Worm (Caenorhabditis elegans) whole organism, L1 larva: Measurements from ENCODE around the gene F58E6.8.

Source experiments
- C04F5.9 ChIP-seq: sonication (generic microtip); optimal IDR thresholded peaks from 2 replicates; lab custom pipeline; 2016; ENCODE audit warnings: missing genetic modification characterization, missing compliant biosample characterization
- C16A3.4 ChIP-seq: fragments of 150-350 bp; optimal IDR thresholded peaks from 2 replicates; lab custom pipeline; 2014; ENCODE audit warnings: missing biosample characterization, missing genetic modification characterization
- C34B4.2 ChIP-seq: sonication (generic microtip); optimal IDR thresholded peaks from 2 replicates; lab custom pipeline; 2017; ENCODE audit warnings: mild to moderate bottlenecking, missing genetic modification characterization, missing compliant biosample characterization
- Y116A8C.19 ChIP-seq: sonication (generic microtip); optimal IDR thresholded peaks from 2 replicates; lab custom pipeline; 2016; ENCODE audit warnings: missing compliant biosample characterization, missing genetic modification characterization, borderline replicate concordance
- blmp-1 ChIP-seq: fragments of 150-350 bp; optimal IDR thresholded peaks from 2 replicates; lab custom pipeline; 2014; ENCODE audit warnings: missing biosample characterization, missing genetic modification characterization
- ceh-63 ChIP-seq: fragments of 200-800 bp; sonication (Bioruptor generic); optimal IDR thresholded peaks from 2 replicates; lab custom pipeline; 2018; ENCODE audit warnings: mild to moderate bottlenecking, missing genetic modification characterization, missing compliant biosample characterization
- ceh-8 ChIP-seq: fragments of 200-800 bp; sonication (Bioruptor generic); optimal IDR thresholded peaks from 2 replicates; lab custom pipeline; 2018; ENCODE audit warnings: mild to moderate bottlenecking, missing genetic modification characterization, moderate library complexity, missing compliant biosample characterization
- ceh-88 ChIP-seq: fragments of 200-800 bp; sonication (Bioruptor generic); IDR thresholded peaks from 2 replicates; pipeline ENCODE4 v1.3.6; 2022; ENCODE audit warnings: missing genetic modification characterization, missing compliant biosample characterization
- ces-1 ChIP-seq: fragments of 150-350 bp; optimal IDR thresholded peaks from 2 replicates; lab custom pipeline; 2014; ENCODE audit warnings: missing biosample characterization, missing genetic modification reagents, missing genetic modification characterization
- dsc-1 ChIP-seq: sonication (generic microtip); optimal IDR thresholded peaks from 2 replicates; lab custom pipeline; 2016; ENCODE audit warnings: mild to moderate bottlenecking, missing genetic modification characterization, missing compliant biosample characterization
- efl-1 ChIP-seq, 4 experiments: fragments of 150-350 bp; optimal IDR thresholded peaks in 3 of 4; peaks in 1 of 4; 1 replicate in 1 of 4; 2 replicates in 3 of 4; lab custom pipeline; 2014; ENCODE audit warnings: missing biosample characterization in 2 of 4, missing genetic modification characterization in 2 of 4, missing genetic modification reagents in 2 of 4
- elt-2 ChIP-seq: sonication (generic microtip); optimal IDR thresholded peaks from 2 replicates; lab custom pipeline; 2016; ENCODE audit warnings: missing genetic modification characterization, mild to moderate bottlenecking, inconsistent platforms, missing compliant biosample characterization, missing genetic modification reagents
- elt-3 ChIP-seq, 6 experiments: fragments of 150-350 bp in 1 of 6; sonication (generic microtip); optimal IDR thresholded peaks; 2 replicates each; lab custom pipeline; 2017 to 2018; ENCODE audit warnings: missing biosample characterization in 6 of 6, missing genetic modification characterization in 6 of 6, inconsistent platforms in 1 of 6
- fkh-10 ChIP-seq: sonication (generic microtip); optimal IDR thresholded peaks from 2 replicates; lab custom pipeline; 2017; ENCODE audit warnings: missing biosample characterization, missing genetic modification reagents, missing genetic modification characterization
- fos-1 ChIP-seq: fragments of 150-350 bp; optimal IDR thresholded peaks from 2 replicates; lab custom pipeline; 2014; ENCODE audit warnings: missing biosample characterization, missing genetic modification characterization
- hpl-2 ChIP-seq: fragments of 150-350 bp; optimal IDR thresholded peaks from 2 replicates; lab custom pipeline; 2014; ENCODE audit warnings: missing biosample characterization, missing genetic modification reagents, missing genetic modification characterization
- isw-1 ChIP-seq: fragments of 200-800 bp; sonication (Bioruptor generic); IDR thresholded peaks from 2 replicates; pipeline ENCODE4 v1.3.6; 2022; ENCODE audit warnings: missing genetic modification characterization, missing compliant biosample characterization
- jun-1 ChIP-seq: fragments of 150-350 bp; optimal IDR thresholded peaks from 2 replicates; lab custom pipeline; 2014; ENCODE audit warnings: missing biosample characterization, missing genetic modification reagents, missing genetic modification characterization
- lin-13 ChIP-seq: fragments of 150-350 bp; optimal IDR thresholded peaks from 2 replicates; lab custom pipeline; 2014; ENCODE audit warnings: missing biosample characterization, missing genetic modification reagents, missing genetic modification characterization
- lin-39 ChIP-seq: fragments of 150-350 bp; optimal IDR thresholded peaks from 2 replicates; lab custom pipeline; 2014; ENCODE audit warnings: missing biosample characterization, missing genetic modification reagents, missing genetic modification characterization
- lsy-2 ChIP-seq, 2 experiments: fragments of 150-350 bp; optimal IDR thresholded peaks; 2 replicates each; lab custom pipeline; 2014; ENCODE audit warnings: missing biosample characterization in 2 of 2, missing genetic modification characterization in 2 of 2
- nhr-237 ChIP-seq: fragments of 150-350 bp; optimal IDR thresholded peaks from 2 replicates; lab custom pipeline; 2014; ENCODE audit warnings: missing biosample characterization, missing genetic modification characterization
- nhr-28 ChIP-seq: fragments of 150-350 bp; optimal IDR thresholded peaks from 2 replicates; lab custom pipeline; 2014; ENCODE audit warnings: missing biosample characterization, missing genetic modification characterization
- nhr-90 ChIP-seq: sonication (generic microtip); optimal IDR thresholded peaks from 2 replicates; lab custom pipeline; 2016; ENCODE audit warnings: mild to moderate bottlenecking, missing genetic modification characterization, missing compliant biosample characterization; ENCODE audit not compliant: poor library complexity
- pag-3 ChIP-seq: sonication (generic microtip); optimal IDR thresholded peaks from 2 replicates; lab custom pipeline; 2017; ENCODE audit warnings: missing genetic modification characterization, mild to moderate bottlenecking, missing compliant biosample characterization, antibody characterized with exemption, borderline replicate concordance; ENCODE audit not compliant: insufficient read depth
- pqm-1 ChIP-seq: sonication (generic microtip); optimal IDR thresholded peaks from 3 replicates; lab custom pipeline; 2017; ENCODE audit warnings: missing biosample characterization, missing genetic modification characterization
- rnt-1 ChIP-seq: sonication (generic microtip); optimal IDR thresholded peaks from 2 replicates; lab custom pipeline; 2016; ENCODE audit warnings: mild to moderate bottlenecking, missing genetic modification characterization, moderate library complexity, missing compliant biosample characterization
- snpc-4 ChIP-seq: fragments of 150-350 bp; optimal IDR thresholded peaks from 2 replicates; lab custom pipeline; 2014; ENCODE audit warnings: missing biosample characterization, missing genetic modification characterization
- snu-23 ChIP-seq: sonication (generic microtip); optimal IDR thresholded peaks from 2 replicates; lab custom pipeline; 2016; ENCODE audit warnings: missing genetic modification characterization, missing compliant biosample characterization
- sup-37 ChIP-seq: fragments of 200-800 bp; sonication (Bioruptor generic); optimal IDR thresholded peaks from 2 replicates; lab custom pipeline; 2018; ENCODE audit warnings: mild to moderate bottlenecking, missing genetic modification characterization, missing compliant biosample characterization
- unc-30 ChIP-seq: sonication (generic microtip); optimal IDR thresholded peaks from 2 replicates; lab custom pipeline; 2017; ENCODE audit warnings: missing biosample characterization, missing genetic modification characterization
- unc-98 ChIP-seq: fragments of 200-800 bp; sonication (Bioruptor generic); IDR thresholded peaks from 2 replicates; pipeline ENCODE4 v1.3.6; 2022; ENCODE audit warnings: missing genetic modification characterization, missing compliant biosample characterization
- vab-15 ChIP-seq: sonication (generic microtip); optimal IDR thresholded peaks from 2 replicates; lab custom pipeline; 2017; ENCODE audit warnings: missing genotype, mild to moderate bottlenecking, missing genetic modification characterization, missing compliant biosample characterization
- zag-1 ChIP-seq: fragments of 150-350 bp; optimal IDR thresholded peaks from 2 replicates; lab custom pipeline; 2014; ENCODE audit warnings: missing biosample characterization, missing genetic modification characterization
- zip-4 ChIP-seq: fragments of 200-800 bp; sonication (Bioruptor generic); optimal IDR thresholded peaks from 2 replicates; lab custom pipeline; 2018; ENCODE audit warnings: mild to moderate bottlenecking, missing genetic modification characterization, moderate library complexity, missing compliant biosample characterization
- ztf-11 ChIP-seq, 2 experiments: sonication (generic microtip); optimal IDR thresholded peaks; 2 replicates each; lab custom pipeline; 2016 to 2017; ENCODE audit warnings: missing genetic modification characterization in 2 of 2, missing biosample characterization in 1 of 2, missing compliant biosample characterization in 1 of 2
- ztf-4 ChIP-seq: fragments of 150-350 bp; optimal IDR thresholded peaks from 2 replicates; lab custom pipeline; 2014; ENCODE audit warnings: missing biosample characterization, missing genetic modification characterization

The F58E6.8 gene

ce11 chrV:9756242-9756641, 617 bp upstream of the F58E6.8 start, which contains the start of gene hrg-3:
Gene hrg-3, plus strand, starts transcription at chrV:9756468.
- no peak for TF ChIP-seq unc-98 (GFP tag; lab: Robert Waterston, UW)
- TF ChIP-seq elt-2 (tag; lab: Kevin White, UChicago) = peak; percentile 87
- peak; percentile 2 for TF ChIP-seq pqm-1 (tag; lab: Kevin White, UChicago)
- TF ChIP-seq, all 84 proteins: peak for 2

- TF ChIP-seq ceh-63 (GFP tag; lab: Kevin White, UChicago) (no peak), snpc-4 (tag; lab: Kevin White, UChicago) (no peak), jun-1 (tag; lab: Kevin White, UChicago) (no peak), isw-1 (GFP tag; lab: Robert Waterston, UW) (no peak), C16A3.4 (no peak), ceh-88 (GFP tag; lab: Robert Waterston, UW) (no peak), ces-1 (no peak), ztf-4 (tag; lab: Kevin White, UChicago) (no peak), nhr-237 (tag; lab: Kevin White, UChicago) (no peak), sup-37 (GFP tag; lab: Kevin White, UChicago) (no peak), fos-1 (no peak), dsc-1 (tag; lab: Kevin White, UChicago) (no peak), hpl-2 (GFP tag; lab: Kevin White, UChicago) (no peak), pag-3 (tag; lab: Kevin White, UChicago) (no peak), zip-4 (GFP tag; lab: Kevin White, UChicago) (no peak)
Measured at ce11 chrV:9754459-9754858, 1.2 kb downstream of the F58E6.8 start, which contains the start of gene F58E6.5. Gene F58E6.5, minus strand, starts transcription at chrV:9754559.

ce11 chrV:9753554-9753953, 2.1 kb downstream of the F58E6.8 start:
- TF ChIP-seq ceh-88 (GFP tag; lab: Robert Waterston, UW) = no peak
- no peak for TF ChIP-seq efl-1 (optimal IDR thresholded peaks at IDR 0.05; lab: Kevin White, UChicago)
- TF ChIP-seq efl-1 (GFP tag; optimal IDR thresholded peaks at IDR 0.05 in 1 of 2; lab: Kevin White, UChicago) = peak in 1 of 2 experiments; percentile 84
- TF ChIP-seq nhr-28 (tag; lab: Kevin White, UChicago) = no peak
- no peak for TF ChIP-seq lin-13 (GFP tag; lab: Kevin White, UChicago)
- TF ChIP-seq zag-1 (tag; lab: Kevin White, UChicago) = no peak
- no peak for TF ChIP-seq C04F5.9 (tag; lab: Kevin White, UChicago)

ce11 chrV:9752918-9753317, 2.7 kb downstream of the F58E6.8 start, which contains the start of gene F58E6.6:
Gene F58E6.6, minus strand, starts transcription at chrV:9753018.
- TF ChIP-seq Y116A8C.19 (tag; lab: Kevin White, UChicago) (no peak), snu-23 (GFP tag; lab: Kevin White, UChicago) (no peak), ztf-4 (tag; lab: Kevin White, UChicago) (no peak), ztf-11 (tag; optimal IDR thresholded peaks at IDR 0.05; lab: Kevin White, UChicago) (no peak), elt-2 (tag; lab: Kevin White, UChicago) (no peak), isw-1 (GFP tag; lab: Robert Waterston, UW) (no peak), hpl-2 (GFP tag; lab: Kevin White, UChicago) (no peak), unc-30 (tag; lab: Kevin White, UChicago) (no peak), efl-1 (optimal IDR thresholded peaks at IDR 0.05; lab: Kevin White, UChicago) (no peak), efl-1 (GFP tag; optimal IDR thresholded peaks at IDR 0.05 in 1 of 2; lab: Kevin White, UChicago) (no peak)

- TF ChIP-seq C04F5.9 (tag; lab: Kevin White, UChicago) = no peak
- no peak for TF ChIP-seq blmp-1 (tag; lab: Kevin White, UChicago)
- TF ChIP-seq rnt-1 (tag; lab: Kevin White, UChicago) = no peak
- no peak for TF ChIP-seq fkh-10 (GFP tag; lab: Kevin White, UChicago)
- TF ChIP-seq nhr-90 = no peak
- TF ChIP-seq elt-3 (tag; optimal IDR thresholded peaks at IDR 0.05; lab: Kevin White, UChicago) = no peak
- TF ChIP-seq vab-15 (tag; lab: Kevin White, UChicago) = no peak
- TF ChIP-seq efl-1 (optimal IDR thresholded peaks at IDR 0.05; lab: Kevin White, UChicago) = no peak
- TF ChIP-seq efl-1 (GFP tag; optimal IDR thresholded peaks at IDR 0.05 in 1 of 2; lab: Kevin White, UChicago) = no peak
- no peak for TF ChIP-seq ceh-8 (GFP tag; lab: Kevin White, UChicago)
- no peak for TF ChIP-seq Y116A8C.19 (tag; lab: Kevin White, UChicago)
- no peak for TF ChIP-seq C34B4.2 (tag; lab: Kevin White, UChicago)
- no peak for TF ChIP-seq lin-39 (tag; lab: Kevin White, UChicago)
- no peak for TF ChIP-seq lsy-2 (tag; optimal IDR thresholded peaks at IDR 0.05; lab: Kevin White, UChicago)
- TF ChIP-seq lin-13 (GFP tag; lab: Kevin White, UChicago) = no peak
Measured at ce11 chrV:9750308-9750707, 5.3 kb downstream of the F58E6.8 start, which contains the start of gene F58E6.4. Gene F58E6.4, minus strand, starts transcription at chrV:9750408.
